Worm (Caenorhabditis elegans): Measurements from ENCODE around the gene C18E9.8.

Gene C18E9.8

ce11 chrII:9021625-9022024, 33.8 kb upstream of the C18E9.8 start:
- TF ChIP-seq blmp-1 (tag; optimal IDR thresholded peaks at IDR 0.05) = peak; percentile 11
- no peak for TF ChIP-seq efl-1 (optimal IDR thresholded peaks at IDR 0.05)
- TF ChIP-seq efl-1 (GFP tag; optimal IDR thresholded peaks at IDR 0.05 in 1 of 2) = peak in 1 of 2 experiments; percentile 10
- no peak for TF ChIP-seq fos-1 (tag; optimal IDR thresholded peaks at IDR 0.05)
- TF ChIP-seq irx-1 (tag; optimal IDR thresholded peaks at IDR 0.05) = peak; percentile 1

- no peak for TF ChIP-seq lin-13 (GFP tag; optimal IDR thresholded peaks at IDR 0.05)
- peak in 1 of 6 experiments; percentile 3 for TF ChIP-seq elt-3 (tag; optimal IDR thresholded peaks at IDR 0.05)
- TF ChIP-seq nhr-12 (tag; optimal IDR thresholded peaks at IDR 0.05) = no peak
- TF ChIP-seq blmp-1 (tag; optimal IDR thresholded peaks at IDR 0.05) = peak; percentile 98
Measured at ce11 chrII:9019704-9020103, 31.8 kb upstream of the C18E9.8 start, which contains the start of gene dep-1. dep-1 (minus strand) TSS chrII:9019798.

- TF ChIP-seq fkh-4 (tag; optimal IDR thresholded peaks at IDR 0.05; ENCODE audit: borderline replicate concordance) (no peak), ceh-8 (GFP tag; optimal IDR thresholded peaks at IDR 0.05) (no peak), skn-1 (tag; optimal IDR thresholded peaks at IDR 0.05) (no peak), efl-1 (optimal IDR thresholded peaks at IDR 0.05) (no peak), efl-1 (GFP tag; optimal IDR thresholded peaks at IDR 0.05 in 1 of 2) (no peak)
Measured at ce11 chrII:9017628-9018027, 29.8 kb upstream of the C18E9.8 start.

ce11 chrII:9014877-9015505, 27.1 kb upstream of the C18E9.8 start:
- TF ChIP-seq efl-1 (optimal IDR thresholded peaks at IDR 0.05) (no peak), efl-1 (GFP tag; optimal IDR thresholded peaks at IDR 0.05 in 1 of 2) (peak in 1 of 2 experiments; percentile 37), rnt-1 (tag; optimal IDR thresholded peaks at IDR 0.05) (peak; percentile 7), nhr-71 (tag; optimal IDR thresholded peaks at IDR 0.05) (peak; percentile 21), pag-3 (tag; optimal IDR thresholded peaks at IDR 0.05; ENCODE audit: borderline replicate concordance, insufficient read depth) (no peak), nhr-20 (tag; optimal IDR thresholded peaks at IDR 0.05) (no peak), lin-15B (tag; optimal IDR thresholded peaks at IDR 0.05) (no peak), ztf-11 (tag; optimal IDR thresholded peaks at IDR 0.05) (no peak), dsc-1 (tag; optimal IDR thresholded peaks at IDR 0.05) (peak; percentile 92), C16A3.4 (tag; optimal IDR thresholded peaks at IDR 0.05) (no peak), nhr-47 (tag; optimal IDR thresholded peaks at IDR 0.05) (no peak), nhr-77 (tag; optimal IDR thresholded peaks at IDR 0.05) (no peak), lin-14 (GFP tag; optimal IDR thresholded peaks at IDR 0.05) (peak; percentile 70), egl-13 (tag; optimal IDR thresholded peaks at IDR 0.05) (peak; percentile 38), blmp-1 (tag; optimal IDR thresholded peaks at IDR 0.05) (peak; percentile 53), fkh-8 (tag; optimal IDR thresholded peaks at IDR 0.05) (peak; percentile 60)

ce11 chrII:9014188-9014587, 26.3 kb upstream of the C18E9.8 start:
- TF ChIP-seq tlp-1 (tag; optimal IDR thresholded peaks at IDR 0.05) (no peak), elt-2 (tag; optimal IDR thresholded peaks at IDR 0.05) (peak; percentile 37), dsc-1 (tag; optimal IDR thresholded peaks at IDR 0.05) (peak; percentile 61), ceh-8 (GFP tag; optimal IDR thresholded peaks at IDR 0.05) (no peak)

ce11 chrII:9013341-9013740, 25.5 kb upstream of the C18E9.8 start:
- TF ChIP-seq nhr-76 (tag; optimal IDR thresholded peaks at IDR 0.05) (no peak), aha-1 (tag; optimal IDR thresholded peaks at IDR 0.05) (no peak), irx-1 (tag; optimal IDR thresholded peaks at IDR 0.05) (peak; percentile 1), egl-13 (tag; optimal IDR thresholded peaks at IDR 0.05) (peak; percentile 2), tbx-2 (tag; optimal IDR thresholded peaks at IDR 0.05) (peak; percentile 10), jun-1 (tag; optimal IDR thresholded peaks at IDR 0.05) (no peak), ceh-88 (GFP tag; IDR thresholded peaks at IDR 0.05) (no peak), ets-5 (GFP tag; IDR thresholded peaks at IDR 0.05) (no peak), nhr-237 (tag; optimal IDR thresholded peaks at IDR 0.05) (no peak), pqm-1 (tag; optimal IDR thresholded peaks at IDR 0.05) (no peak), lin-39 (tag; optimal IDR thresholded peaks at IDR 0.05) (no peak), fkh-8 (tag; optimal IDR thresholded peaks at IDR 0.05) (peak; percentile 67), lin-35 (GFP tag; optimal IDR thresholded peaks at IDR 0.05) (no peak), C34B4.2 (tag; optimal IDR thresholded peaks at IDR 0.05) (no peak), isw-1 (GFP tag; IDR thresholded peaks at IDR 0.05) (no peak), sup-37 (GFP tag; optimal IDR thresholded peaks at IDR 0.05) (no peak), sptf-1 (tag; optimal IDR thresholded peaks at IDR 0.05) (no peak), xbp-1 (tag; optimal IDR thresholded peaks at IDR 0.05) (peak; percentile 30), vab-15 (tag; optimal IDR thresholded peaks at IDR 0.05) (no peak), dsc-1 (tag; optimal IDR thresholded peaks at IDR 0.05) (no peak), ceh-63 (GFP tag; optimal IDR thresholded peaks at IDR 0.05) (no peak)

All from whole organism, L1 larva.